Worm (Caenorhabditis elegans) whole organism, young adult: Measurements from ENCODE around the gene C42C1.3.

ENCODE experiments used
- Y53F4B.3 ChIP-seq: fragments of 200-800 bp; sonication (Bioruptor generic); IDR thresholded peaks from 2 replicates; pipeline ENCODE4 v1.3.6; 2022; ENCODE audit warnings: missing genetic modification reagents, missing genetic modification characterization, missing compliant biosample characterization
- aptf-2 ChIP-seq: fragments of 200-800 bp; sonication (Bioruptor generic); conservative IDR thresholded peaks from 2 replicates; pipeline ENCODE4 v1.3.6; 2022; ENCODE audit warnings: missing genetic modification reagents, missing genetic modification characterization, missing compliant biosample characterization
- bed-2 ChIP-seq: fragments of 200-800 bp; sonication (Bioruptor generic); IDR thresholded peaks from 2 replicates; pipeline ENCODE4 v1.3.6; 2022; ENCODE audit warnings: missing genetic modification reagents, missing genetic modification characterization, missing compliant biosample characterization
- pbrm-1 ChIP-seq: fragments of 200-800 bp; sonication (Bioruptor generic); IDR thresholded peaks from 2 replicates; pipeline ENCODE4 v1.3.6; 2022; ENCODE audit warnings: missing genetic modification reagents, missing genetic modification characterization, missing compliant biosample characterization
- snpc-1.3 ChIP-seq: sonication (generic microtip); optimal IDR thresholded peaks from 2 replicates; lab custom pipeline; 2017; ENCODE audit warnings: missing genetic modification characterization, mild to moderate bottlenecking, missing compliant biosample characterization, antibody characterized with exemption, moderate library complexity, missing genotype, missing genetic modification reagents; ENCODE audit not compliant: insufficient read depth
- tlf-1 ChIP-seq: fragments of 200-800 bp; sonication (Bioruptor generic); optimal IDR thresholded peaks from 2 replicates; lab custom pipeline; 2018; ENCODE audit warnings: mild to moderate bottlenecking, missing genetic modification characterization, missing compliant biosample characterization
- unc-62 ChIP-seq: fragments of 150-350 bp; optimal IDR thresholded peaks from 2 replicates; lab custom pipeline; 2014; ENCODE audit warnings: missing biosample characterization, missing genetic modification reagents, missing genetic modification characterization

DNA sequence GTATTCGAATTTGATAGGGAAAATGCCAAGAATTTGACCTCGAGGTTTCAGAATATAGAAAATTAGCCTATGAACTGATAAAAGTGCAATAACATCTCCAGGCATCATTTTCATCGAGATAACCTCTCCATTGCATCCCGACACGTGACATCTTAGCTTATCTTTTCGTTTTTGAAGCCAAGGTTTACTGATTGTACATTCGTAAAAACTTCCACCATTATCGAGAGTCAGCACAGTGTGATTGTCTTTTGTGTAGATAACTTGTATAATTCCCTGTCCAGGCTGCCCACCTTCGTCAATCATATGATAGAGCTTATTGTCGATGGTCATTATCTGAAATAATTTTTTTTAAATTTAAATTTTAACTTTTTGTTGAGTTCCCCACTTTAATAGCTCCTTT is 4.1 kb upstream of the C42C1.3 start:
- TF ChIP-seq bed-2 (GFP tag; lab: Robert Waterston, UW) (no peak), Y53F4B.3 (GFP tag; lab: Robert Waterston, UW) (no peak), unc-62 (GFP tag; lab: Kevin White, UChicago) (no peak), snpc-1.3 (tag; lab: Kevin White, UChicago) (no peak), tlf-1 (GFP tag; lab: Kevin White, UChicago) (no peak), pbrm-1 (no peak), aptf-2 (no peak)
